Worm (Caenorhabditis elegans) whole organism, young adult: ENCODE data around the gene srbc-8.

Experiments
- B0035.1 ChIP-seq: sonication (generic microtip); optimal IDR thresholded peaks from 2 replicates; lab custom pipeline; 2016; ENCODE audit warnings: missing genetic modification characterization, mild to moderate bottlenecking, missing compliant biosample characterization, missing genotype, missing genetic modification reagents
- F10E7.11 ChIP-seq: sonication (generic microtip); optimal IDR thresholded peaks from 2 replicates; lab custom pipeline; 2017; ENCODE audit warnings: mild to moderate bottlenecking, missing genetic modification characterization, moderate library complexity, missing compliant biosample characterization
- F23B12.7 ChIP-seq: sonication (generic microtip); optimal IDR thresholded peaks from 2 replicates; lab custom pipeline; 2017; ENCODE audit warnings: missing genetic modification characterization, mild to moderate bottlenecking, missing compliant biosample characterization, antibody characterized with exemption, moderate library complexity; ENCODE audit not compliant: insufficient read depth
- F33H1.4 ChIP-seq: fragments of 200-800 bp; sonication (Bioruptor generic); IDR thresholded peaks from 2 replicates; pipeline ENCODE4 v1.3.6; 2022; ENCODE audit warnings: missing genetic modification reagents, missing genetic modification characterization, missing compliant biosample characterization
- F52B5.7 ChIP-seq: sonication (generic microtip); optimal IDR thresholded peaks from 2 replicates; lab custom pipeline; 2016; ENCODE audit warnings: mild to moderate bottlenecking, missing genetic modification characterization, missing compliant biosample characterization
- F55B11.4 ChIP-seq: sonication (generic microtip); optimal IDR thresholded peaks from 2 replicates; lab custom pipeline; 2016; ENCODE audit warnings: missing compliant biosample characterization, missing genetic modification characterization, borderline replicate concordance; ENCODE audit not compliant: insufficient read depth
- F57C9.4 ChIP-seq: sonication (generic microtip); optimal IDR thresholded peaks from 2 replicates; lab custom pipeline; 2017; ENCODE audit warnings: mild to moderate bottlenecking, missing genetic modification characterization, missing compliant biosample characterization
- K12H6.12 ChIP-seq: fragments of 200-800 bp; sonication (Bioruptor generic); optimal IDR thresholded peaks from 2 replicates; lab custom pipeline; 2018; ENCODE audit warnings: mild to moderate bottlenecking, missing genetic modification characterization, missing compliant biosample characterization
- Y53F4B.3 ChIP-seq: fragments of 200-800 bp; sonication (Bioruptor generic); IDR thresholded peaks from 2 replicates; pipeline ENCODE4 v1.3.6; 2022; ENCODE audit warnings: missing genetic modification reagents, missing genetic modification characterization, missing compliant biosample characterization
- Y56A3A.18 ChIP-seq: fragments of 200-800 bp; sonication (Bioruptor generic); IDR thresholded peaks from 2 replicates; pipeline ENCODE4 v1.3.6; 2022; ENCODE audit warnings: missing genetic modification reagents, missing genetic modification characterization, missing compliant biosample characterization
- Y95B8A.8 ChIP-seq: fragments of 200-800 bp; sonication (Bioruptor generic); IDR thresholded peaks from 2 replicates; pipeline ENCODE4 v1.3.6; 2022; ENCODE audit warnings: missing genetic modification reagents, missing genetic modification characterization, missing compliant biosample characterization
- ZK185.1 ChIP-seq: sonication (generic microtip); optimal IDR thresholded peaks from 2 replicates; lab custom pipeline; 2016; ENCODE audit warnings: mild to moderate bottlenecking, missing genetic modification characterization, missing compliant biosample characterization; ENCODE audit not compliant: poor library complexity, severe bottlenecking
- atf-7 ChIP-seq: sonication (generic microtip); optimal IDR thresholded peaks from 2 replicates; lab custom pipeline; 2017; ENCODE audit warnings: mild to moderate bottlenecking, missing genetic modification characterization, missing compliant biosample characterization
- attf-5 ChIP-seq: fragments of 200-800 bp; sonication (Bioruptor generic); optimal IDR thresholded peaks from 2 replicates; lab custom pipeline; 2018; ENCODE audit warnings: mild to moderate bottlenecking, missing genetic modification characterization, missing compliant biosample characterization
- bed-1 ChIP-seq: fragments of 200-800 bp; sonication (Bioruptor generic); IDR thresholded peaks from 2 replicates; pipeline ENCODE4 v1.3.6; 2022; ENCODE audit warnings: missing genetic modification reagents, missing genetic modification characterization, missing compliant biosample characterization
- ccch-3 ChIP-seq: fragments of 200-800 bp; sonication (Bioruptor generic); optimal IDR thresholded peaks from 2 replicates; lab custom pipeline; 2018; ENCODE audit warnings: mild to moderate bottlenecking, missing genetic modification characterization, missing compliant biosample characterization
- ceh-40 ChIP-seq: fragments of 200-800 bp; sonication (Bioruptor generic); IDR thresholded peaks from 2 replicates; pipeline ENCODE4 v1.3.6; 2022; ENCODE audit warnings: missing genetic modification characterization, missing compliant biosample characterization
- dox-1 ChIP-seq: fragments of 200-800 bp; sonication (Bioruptor generic); IDR thresholded peaks from 2 replicates; pipeline ENCODE4 v1.3.6; 2022; ENCODE audit warnings: missing genetic modification reagents, missing genetic modification characterization, missing compliant biosample characterization
- dpl-1 ChIP-seq: fragments of 150-350 bp; optimal IDR thresholded peaks from 2 replicates; lab custom pipeline; 2014; ENCODE audit warnings: missing biosample characterization, missing genetic modification reagents, missing genetic modification characterization
- egrh-3 ChIP-seq: fragments of 200-800 bp; sonication (Bioruptor generic); IDR thresholded peaks from 2 replicates; pipeline ENCODE4 v1.3.6; 2022; ENCODE audit warnings: missing genetic modification reagents, missing genetic modification characterization, missing compliant biosample characterization
- ekl-4 ChIP-seq: fragments of 200-800 bp; sonication (Bioruptor generic); IDR thresholded peaks from 2 replicates; pipeline ENCODE4 v1.3.6; 2022; ENCODE audit warnings: missing genetic modification reagents, missing genetic modification characterization, missing compliant biosample characterization
- gei-17 ChIP-seq: fragments of 200-800 bp; sonication (Bioruptor generic); optimal IDR thresholded peaks from 2 replicates; lab custom pipeline; 2018; ENCODE audit warnings: mild to moderate bottlenecking, missing genetic modification characterization, missing compliant biosample characterization
- him-1 ChIP-seq: sonication (generic microtip); optimal IDR thresholded peaks from 2 replicates; lab custom pipeline; 2016; ENCODE audit warnings: missing genotype, missing genetic modification reagents, missing genetic modification characterization, missing compliant biosample characterization
- hmg-1.2 ChIP-seq: fragments of 200-800 bp; sonication (Bioruptor generic); IDR thresholded peaks from 2 replicates; pipeline ENCODE4 v1.3.6; 2022; ENCODE audit warnings: missing genetic modification reagents, missing genetic modification characterization, missing compliant biosample characterization
- let-526 ChIP-seq: fragments of 200-800 bp; sonication (Bioruptor generic); IDR thresholded peaks from 2 replicates; pipeline ENCODE4 v1.3.6; 2022; ENCODE audit warnings: missing genetic modification reagents, missing genetic modification characterization, missing compliant biosample characterization
- let-607 ChIP-seq, 2 experiments: fragments of 200-800 bp in 1 of 2; sonication (Bioruptor generic) in 1 of 2; sonication (generic microtip) in 1 of 2; optimal IDR thresholded peaks; 2 replicates each; lab custom pipeline; 2016 to 2018; ENCODE audit warnings: mild to moderate bottlenecking in 2 of 2, missing compliant biosample characterization in 2 of 2, missing genetic modification characterization in 2 of 2, moderate library complexity in 2 of 2, missing genotype in 1 of 2
- lin-54 ChIP-seq: fragments of 200-800 bp; sonication (Bioruptor generic); optimal IDR thresholded peaks from 2 replicates; lab custom pipeline; 2018; ENCODE audit warnings: mild to moderate bottlenecking, missing genetic modification characterization, missing compliant biosample characterization
- madf-3 ChIP-seq: fragments of 200-800 bp; sonication (Bioruptor generic); IDR thresholded peaks from 2 replicates; pipeline ENCODE4 v1.3.6; 2022; ENCODE audit warnings: missing genetic modification reagents, missing genetic modification characterization, missing compliant biosample characterization
- madf-8 ChIP-seq: fragments of 200-800 bp; sonication (Bioruptor generic); conservative IDR thresholded peaks from 2 replicates; pipeline ENCODE4 v1.3.6; 2022; ENCODE audit warnings: missing genetic modification reagents, missing genetic modification characterization, missing compliant biosample characterization
- mxl-1 ChIP-seq: sonication (generic microtip); optimal IDR thresholded peaks from 2 replicates; lab custom pipeline; 2016; ENCODE audit warnings: missing genetic modification characterization, missing compliant biosample characterization
- nfya-1 ChIP-seq: sonication (generic microtip); optimal IDR thresholded peaks from 2 replicates; lab custom pipeline; 2017; ENCODE audit warnings: antibody characterized with exemption, missing compliant biosample characterization, missing genetic modification characterization, borderline replicate concordance; ENCODE audit not compliant: insufficient read depth
- nfya-2 ChIP-seq: fragments of 200-800 bp; sonication (Bioruptor generic); IDR thresholded peaks from 2 replicates; pipeline ENCODE4 v1.3.6; 2022; ENCODE audit warnings: missing genetic modification reagents, missing genetic modification characterization, missing compliant biosample characterization
- nhr-90 ChIP-seq: sonication (generic microtip); optimal IDR thresholded peaks from 2 replicates; lab custom pipeline; 2016; ENCODE audit warnings: missing genotype, mild to moderate bottlenecking, missing genetic modification characterization, missing compliant biosample characterization
- pbrm-1 ChIP-seq: fragments of 200-800 bp; sonication (Bioruptor generic); IDR thresholded peaks from 2 replicates; pipeline ENCODE4 v1.3.6; 2022; ENCODE audit warnings: missing genetic modification reagents, missing genetic modification characterization, missing compliant biosample characterization
- rcor-1 ChIP-seq: fragments of 200-800 bp; sonication (Bioruptor generic); IDR thresholded peaks from 2 replicates; pipeline ENCODE4 v1.3.6; 2022; ENCODE audit warnings: missing genetic modification reagents, missing genetic modification characterization, missing compliant biosample characterization
- snpc-3.4 ChIP-seq: sonication (generic microtip); optimal IDR thresholded peaks from 2 replicates; lab custom pipeline; 2017; ENCODE audit warnings: missing genetic modification characterization, mild to moderate bottlenecking, missing compliant biosample characterization, antibody characterized with exemption, moderate library complexity, missing genotype, missing genetic modification reagents
- somi-1 ChIP-seq: fragments of 200-800 bp; sonication (Bioruptor generic); optimal IDR thresholded peaks from 2 replicates; lab custom pipeline; 2018; ENCODE audit warnings: mild to moderate bottlenecking, missing genetic modification characterization, missing compliant biosample characterization
- tbp1 ChIP-seq: fragments of 200-800 bp; sonication (Bioruptor generic); optimal IDR thresholded peaks from 2 replicates; lab custom pipeline; 2018; ENCODE audit warnings: mild to moderate bottlenecking, missing genetic modification characterization, missing compliant biosample characterization
- unc-62 ChIP-seq: fragments of 150-350 bp; optimal IDR thresholded peaks from 2 replicates; lab custom pipeline; 2014; ENCODE audit warnings: missing biosample characterization, missing genetic modification reagents, missing genetic modification characterization
- xnd-1 ChIP-seq: sonication (generic microtip); optimal IDR thresholded peaks from 2 replicates; lab custom pipeline; 2016; ENCODE audit warnings: missing genotype, missing genetic modification reagents, missing genetic modification characterization, missing compliant biosample characterization
- zim-3 ChIP-seq: sonication (generic microtip); optimal IDR thresholded peaks from 2 replicates; lab custom pipeline; 2017; ENCODE audit warnings: mild to moderate bottlenecking, missing genetic modification characterization, moderate library complexity, missing compliant biosample characterization
- ztf-18 ChIP-seq: sonication (generic microtip); optimal IDR thresholded peaks from 2 replicates; lab custom pipeline; 2016; ENCODE audit warnings: missing genotype, mild to moderate bottlenecking, missing genetic modification characterization, missing compliant biosample characterization
- ztf-22 ChIP-seq: fragments of 200-800 bp; sonication (Bioruptor generic); optimal IDR thresholded peaks from 2 replicates; lab custom pipeline; 2018; ENCODE audit warnings: mild to moderate bottlenecking, missing genetic modification characterization, moderate library complexity, missing compliant biosample characterization

Gene srbc-8

DNA sequence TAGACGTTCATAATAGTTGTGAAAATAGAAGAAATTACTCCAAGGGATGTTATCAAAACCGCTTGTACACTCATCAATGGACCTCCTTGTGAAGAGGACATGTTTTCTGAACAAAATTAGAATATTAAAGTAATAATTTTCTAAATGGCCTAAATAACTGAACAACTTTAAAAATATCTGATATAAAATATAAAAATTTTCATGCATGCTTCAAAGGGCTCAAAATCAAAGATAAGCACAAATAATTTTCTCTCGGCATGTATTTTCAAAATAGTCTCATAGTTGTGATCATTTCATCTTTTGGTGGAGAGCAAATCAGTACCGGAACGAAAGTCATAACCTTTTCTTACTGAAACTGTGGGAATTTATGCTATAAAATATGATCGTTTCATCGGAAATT lies at the start of gene srbc-8:
TSS of gene srbc-8 (minus strand) at position 101 of the 400 bp plus-strand sequence.
- TF ChIP-seq dox-1 (GFP tag; lab: Robert Waterston, UW), result no peak
- TF ChIP-seq ZK185.1 (tag; lab: Kevin White, UChicago), result no peak
- TF ChIP-seq him-1 (tag; lab: Kevin White, UChicago), result no peak
- TF ChIP-seq pbrm-1 (GFP tag; lab: Robert Waterston, UW), result no peak
- no peak for TF ChIP-seq ekl-4 (GFP tag; lab: Robert Waterston, UW)
- TF ChIP-seq let-526 (GFP tag; lab: Robert Waterston, UW), result no peak
- no peak for TF ChIP-seq dpl-1 (GFP tag; lab: Kevin White, UChicago)
- no peak for TF ChIP-seq bed-1
- no peak for TF ChIP-seq B0035.1 (tag; lab: Kevin White, UChicago)
- TF ChIP-seq Y56A3A.18 (GFP tag; lab: Robert Waterston, UW), result no peak

DNA sequence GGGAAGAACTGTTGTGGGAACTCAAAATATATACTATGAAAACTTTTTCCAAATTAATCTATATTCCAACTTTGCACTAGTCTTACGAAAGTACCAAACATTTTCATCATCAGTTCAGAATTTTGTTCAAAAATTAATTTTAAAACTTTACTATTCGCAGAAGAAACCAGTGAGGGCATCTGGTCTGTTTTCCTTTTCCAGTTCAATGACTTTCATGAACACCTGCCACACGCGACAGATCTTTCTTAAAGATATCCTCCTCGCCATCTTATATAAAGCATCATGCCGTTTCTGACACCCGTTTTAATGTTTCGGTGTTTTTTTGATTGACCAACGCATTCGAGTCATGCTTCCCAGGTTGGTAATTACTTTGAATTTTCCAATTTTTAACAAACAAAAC lies 48.0 kb upstream of the srbc-8 start, which contains the start of gene C54F6.3:
TSS of gene C54F6.3 (plus strand) at position 301 of the 400 bp plus-strand sequence.
- TF ChIP-seq ztf-22 (GFP tag; lab: Kevin White, UChicago), result no peak
- TF ChIP-seq ccch-3, result no peak
- no peak for TF ChIP-seq nfya-1 (tag; lab: Kevin White, UChicago)
- TF ChIP-seq, all 124 proteins: peak for 0

ce11 chrV:7529840-7530239 lies 44.9 kb upstream of the srbc-8 start, which contains the start of gene swt-2:
TSS of gene swt-2 (plus strand) at chrV:7530140.
- no peak for TF ChIP-seq F23B12.7 (tag; lab: Kevin White, UChicago)
- TF ChIP-seq xnd-1 (tag; lab: Kevin White, UChicago), result no peak
- no peak for TF ChIP-seq Y53F4B.3 (GFP tag; lab: Robert Waterston, UW)
- TF ChIP-seq egrh-3 (GFP tag; lab: Robert Waterston, UW), result no peak
- no peak for TF ChIP-seq rcor-1 (GFP tag; lab: Robert Waterston, UW)
- TF ChIP-seq somi-1 (GFP tag; lab: Kevin White, UChicago), result no peak
- no peak for TF ChIP-seq nhr-90 (tag; lab: Kevin White, UChicago)
- TF ChIP-seq Y95B8A.8 (GFP tag; lab: Robert Waterston, UW), result no peak
- no peak for TF ChIP-seq madf-8 (GFP tag; lab: Robert Waterston, UW)
- no peak for TF ChIP-seq F55B11.4 (tag; lab: Kevin White, UChicago)
- no peak for TF ChIP-seq atf-7
- no peak for TF ChIP-seq attf-5 (GFP tag; lab: Kevin White, UChicago)
- no peak for TF ChIP-seq tbp1 (GFP tag; lab: Kevin White, UChicago)
- TF ChIP-seq unc-62, result no peak
- no peak for TF ChIP-seq F33H1.4 (GFP tag; lab: Robert Waterston, UW)
- TF ChIP-seq K12H6.12, result no peak
- no peak for TF ChIP-seq let-526 (GFP tag; lab: Robert Waterston, UW)
- TF ChIP-seq F52B5.7 (tag; lab: Kevin White, UChicago), result no peak

- TF ChIP-seq lin-54 (GFP tag; lab: Kevin White, UChicago) (no peak), ztf-18 (no peak), F57C9.4 (no peak), ekl-4 (GFP tag; lab: Robert Waterston, UW) (no peak), F10E7.11 (no peak), madf-3 (GFP tag; lab: Robert Waterston, UW) (no peak), madf-8 (GFP tag; lab: Robert Waterston, UW) (no peak), zim-3 (tag; lab: Kevin White, UChicago) (no peak), B0035.1 (tag; lab: Kevin White, UChicago) (no peak), let-607 (tag; optimal IDR thresholded peaks at IDR 0.05; lab: Kevin White, UChicago) (no peak), gei-17 (GFP tag; lab: Kevin White, UChicago) (no peak), snpc-3.4 (tag; lab: Kevin White, UChicago) (no peak), ceh-40 (no peak), hmg-1.2 (GFP tag; lab: Robert Waterston, UW) (no peak), pbrm-1 (GFP tag; lab: Robert Waterston, UW) (no peak), mxl-1 (no peak), nfya-2 (GFP tag; lab: Robert Waterston, UW) (no peak), nfya-1 (tag; lab: Kevin White, UChicago) (no peak)
- TF ChIP-seq, all 124 proteins: peak for 0
Measured at ce11 chrV:7528816-7529215, 43.9 kb upstream of the srbc-8 start, which contains the start of gene C54F6.5. TSS of gene C54F6.5 (plus strand) at chrV:7529116.
